Worm (Caenorhabditis elegans): ENCODE measurements around the gene cogc-2.

- TF ChIP-seq pha-4 (GFP tag; IDR thresholded peaks at IDR 0.05) (no peak), pha-4 (tag; optimal IDR thresholded peaks at IDR 0.05) (no peak), spr-3 (GFP tag; optimal IDR thresholded peaks at IDR 0.05) (no peak), set-16 (GFP tag; IDR thresholded peaks at IDR 0.05) (no peak), nhr-11 (tag; optimal IDR thresholded peaks at IDR 0.05) (no peak), lsy-2 (tag; optimal IDR thresholded peaks at IDR 0.05) (no peak), fos-1 (tag; optimal IDR thresholded peaks at IDR 0.05) (no peak), ama-1 (optimal IDR thresholded peaks at IDR 0.05) (no peak), nhr-48 (tag; optimal IDR thresholded peaks at IDR 0.05) (no peak), F26F4.8 (GFP tag; conservative IDR thresholded peaks at IDR 0.05) (no peak), daf-19 (GFP tag; conservative IDR thresholded peaks at IDR 0.05) (no peak)
Observed at ce11 chrIV:7032459-7032858, 6.9 kb downstream of the cogc-2 start, which contains the start of gene C06G3.8.
